Fruit fly (Drosophila melanogaster) whole organism, embryonic: ENCODE data around the gene mxc.

Experiments
- Ada2b ChIP-seq: fragments of 200-800 bp; sonication (Bioruptor generic); IDR thresholded peaks from 2 replicates; pipeline ENCODE4 v1.3.6; 2022; ENCODE audit warnings: missing biosample characterization, missing genetic modification characterization
- Bdp1 ChIP-seq: fragments of 200-800 bp; sonication (Bioruptor generic); optimal IDR thresholded peaks from 3 replicates; lab custom pipeline; 2016; ENCODE audit warnings: missing biosample characterization, missing genetic modification characterization
- CG10267 ChIP-seq: fragments of 200-800 bp; sonication (Bioruptor generic); optimal IDR thresholded peaks from 2 replicates; lab custom pipeline; 2018; ENCODE audit warnings: missing biosample characterization, mild to moderate bottlenecking, missing genetic modification characterization, moderate library complexity
- CG10462 ChIP-seq: fragments of 200-800 bp; sonication (Bioruptor generic); optimal IDR thresholded peaks from 2 replicates; lab custom pipeline; 2016; ENCODE audit warnings: missing biosample characterization, missing genetic modification characterization
- CG10543 ChIP-seq: fragments of 200-800 bp; sonication (Bioruptor generic); optimal IDR thresholded peaks from 3 replicates; lab custom pipeline; 2017; ENCODE audit warnings: missing biosample characterization, mild to moderate bottlenecking, missing genetic modification characterization, moderate library complexity
- CG10979 ChIP-seq: fragments of 200-800 bp; sonication (Bioruptor generic); optimal IDR thresholded peaks from 2 replicates; lab custom pipeline; 2018; ENCODE audit warnings: missing biosample characterization, mild to moderate bottlenecking, missing genetic modification characterization, moderate library complexity
- CG11247 ChIP-seq: fragments of 200-800 bp; sonication (Bioruptor generic); IDR thresholded peaks from 2 replicates; pipeline ENCODE4 v1.3.6; 2022; ENCODE audit warnings: missing biosample characterization, missing genetic modification characterization
- CG12104 ChIP-seq: fragments of 200-800 bp; sonication (Bioruptor generic); optimal IDR thresholded peaks from 3 replicates; lab custom pipeline; 2016; ENCODE audit warnings: missing biosample characterization, missing genetic modification characterization
- CG13775 ChIP-seq: fragments of 200-800 bp; sonication (Bioruptor generic); optimal IDR thresholded peaks from 3 replicates; lab custom pipeline; 2017; ENCODE audit warnings: missing biosample characterization, mild to moderate bottlenecking, missing genetic modification characterization
- CG1647 ChIP-seq: fragments of 200-800 bp; sonication (Bioruptor generic); optimal IDR thresholded peaks from 3 replicates; lab custom pipeline; 2016; ENCODE audit warnings: missing biosample characterization, missing genetic modification characterization
- CG16863 ChIP-seq: fragments of 200-800 bp; sonication (Bioruptor generic); optimal IDR thresholded peaks from 3 replicates; lab custom pipeline; 2016; ENCODE audit warnings: missing biosample characterization, missing genetic modification characterization
- CG17829 ChIP-seq: fragments of 200-800 bp; optimal IDR thresholded peaks from 2 replicates; lab custom pipeline; 2019; ENCODE audit warnings: missing biosample characterization, mild to moderate bottlenecking, missing genetic modification characterization, moderate library complexity
- CG30403 ChIP-seq: fragments of 200-800 bp; sonication (Bioruptor generic); optimal IDR thresholded peaks from 3 replicates; lab custom pipeline; 2016; ENCODE audit warnings: missing biosample characterization, missing genetic modification characterization
- CG30431 ChIP-seq: fragments of 200-800 bp; sonication (Bioruptor generic); optimal IDR thresholded peaks from 2 replicates; lab custom pipeline; 2017; ENCODE audit warnings: missing biosample characterization, missing genetic modification characterization
- CG31441 ChIP-seq: fragments of 200-800 bp; sonication (Bioruptor generic); IDR thresholded peaks from 2 replicates; pipeline ENCODE4 v1.3.6; 2022; ENCODE audit warnings: missing biosample characterization, missing genetic modification characterization
- CG32767 ChIP-seq: fragments of 200-800 bp; sonication (Bioruptor generic); IDR thresholded peaks from 2 replicates; pipeline ENCODE4 v1.3.6; 2022; ENCODE audit warnings: missing biosample characterization, missing genetic modification characterization
- CG3726 ChIP-seq: fragments of 200-800 bp; sonication (Bioruptor generic); IDR thresholded peaks from 3 replicates; pipeline ENCODE4, ENCODE4 v1.3.6; 2022; ENCODE audit warnings: missing biosample characterization, missing genetic modification characterization
- CG4328 ChIP-seq: fragments of 200-800 bp; sonication (Bioruptor generic); optimal IDR thresholded peaks from 3 replicates; lab custom pipeline; 2017; ENCODE audit warnings: missing biosample characterization, missing genetic modification reagents, missing genetic modification characterization
- CG4617 ChIP-seq: fragments of 200-800 bp; sonication (Bioruptor generic); optimal IDR thresholded peaks from 3 replicates; lab custom pipeline; 2016; ENCODE audit warnings: missing biosample characterization, missing genetic modification characterization, borderline replicate concordance
- CG5245 ChIP-seq: fragments of 200-800 bp; sonication (Bioruptor generic); optimal IDR thresholded peaks from 3 replicates; lab custom pipeline; 2016; ENCODE audit warnings: missing biosample characterization, missing genetic modification characterization
- CG7963 ChIP-seq: fragments of 200-800 bp; sonication (Bioruptor generic); IDR thresholded peaks from 3 replicates; pipeline ENCODE4 v1.3.6; 2022; ENCODE audit warnings: missing biosample characterization, missing genetic modification characterization; ENCODE audit not compliant: partially characterized antibody
- CG8478 ChIP-seq: fragments of >200 bp; optimal IDR thresholded peaks from 2 replicates; lab custom pipeline; 2018
- CG9437 ChIP-seq: fragments of 200-800 bp; sonication (Bioruptor generic); optimal IDR thresholded peaks from 2 replicates; lab custom pipeline; 2018; ENCODE audit warnings: missing biosample characterization, mild to moderate bottlenecking, missing genetic modification characterization
- CG9727 ChIP-seq: fragments of 200-800 bp; sonication (Bioruptor generic); optimal IDR thresholded peaks from 3 replicates; lab custom pipeline; 2017; ENCODE audit warnings: missing biosample characterization, mild to moderate bottlenecking, missing genetic modification characterization
- D ChIP-seq, 2 experiments: fragments of 200-800 bp in 1 of 2; fragments of >200 bp in 1 of 2; sonication (Bioruptor generic) in 1 of 2; optimal IDR thresholded peaks; 2 replicates in 1 of 2; 3 replicates in 1 of 2; lab custom pipeline; 2017; ENCODE audit warnings: mild to moderate bottlenecking in 1 of 2, missing biosample characterization in 1 of 2, missing genetic modification characterization in 1 of 2, missing genetic modification reagents in 1 of 2
- Dref ChIP-seq: fragments of 200-800 bp; sonication (Bioruptor generic); IDR thresholded peaks from 2 replicates; pipeline ENCODE4 v1.3.6; 2022; ENCODE audit warnings: missing biosample characterization, missing genetic modification characterization
- HLH54F ChIP-seq: fragments of 200-800 bp; sonication (Bioruptor generic); optimal IDR thresholded peaks from 3 replicates; lab custom pipeline; 2016; ENCODE audit warnings: missing biosample characterization, missing genetic modification characterization
- Hr51 ChIP-seq, 2 experiments: fragments of 200-800 bp; sonication (Bioruptor generic); optimal IDR thresholded peaks; 2 replicates in 1 of 2; 3 replicates in 1 of 2; lab custom pipeline; 2016 to 2018; ENCODE audit warnings: missing biosample characterization in 2 of 2, missing genetic modification characterization in 2 of 2, mild to moderate bottlenecking in 1 of 2, moderate library complexity in 1 of 2
- Max ChIP-seq: fragments of 200-800 bp; sonication (Bioruptor generic); optimal IDR thresholded peaks from 2 replicates; lab custom pipeline; 2016; ENCODE audit warnings: missing biosample characterization, mild to moderate bottlenecking, missing genetic modification characterization
- Nf-YB ChIP-seq: fragments of 200-800 bp; sonication (Bioruptor generic); optimal IDR thresholded peaks from 3 replicates; lab custom pipeline; 2019; ENCODE audit warnings: missing biosample characterization, mild to moderate bottlenecking, missing genetic modification characterization, moderate library complexity
- Optix ChIP-seq: fragments of 200-800 bp; sonication (Bioruptor generic); IDR thresholded peaks from 3 replicates; pipeline ENCODE4 v1.3.6; 2022; ENCODE audit warnings: missing biosample characterization, missing genetic modification characterization
- Ptx1 ChIP-seq: fragments of 200-800 bp; sonication (Bioruptor generic); IDR thresholded peaks from 2 replicates; pipeline ENCODE4 v1.3.6; 2022; ENCODE audit warnings: missing biosample characterization, missing genetic modification characterization
- ab ChIP-seq: fragments of 200-800 bp; sonication (Bioruptor generic); optimal IDR thresholded peaks from 2 replicates; lab custom pipeline; 2016; ENCODE audit warnings: missing biosample characterization, missing genetic modification characterization
- dm ChIP-seq: fragments of 200-800 bp; sonication (Bioruptor generic); optimal IDR thresholded peaks from 3 replicates; lab custom pipeline; 2016; ENCODE audit warnings: missing biosample characterization, missing genetic modification characterization
- emc ChIP-seq: fragments of 200-800 bp; sonication (Bioruptor generic); optimal IDR thresholded peaks from 2 replicates; lab custom pipeline; 2016; ENCODE audit warnings: missing biosample characterization, missing genetic modification characterization
- en ChIP-seq: fragments of 200-800 bp; sonication (Bioruptor generic); optimal IDR thresholded peaks from 2 replicates; lab custom pipeline; 2016; ENCODE audit warnings: missing biosample characterization, missing genetic modification characterization
- exex ChIP-seq: fragments of 200-800 bp; sonication (Bioruptor generic); optimal IDR thresholded peaks from 4 replicates; lab custom pipeline; 2018; ENCODE audit warnings: missing biosample characterization, mild to moderate bottlenecking, missing genetic modification characterization, moderate library complexity
- fu2 ChIP-seq: fragments of 200-800 bp; sonication (Bioruptor generic); optimal IDR thresholded peaks from 2 replicates; lab custom pipeline; 2016; ENCODE audit warnings: missing biosample characterization, missing genetic modification characterization
- hkb ChIP-seq, 2 experiments: fragments of 200-800 bp in 1 of 2; fragments of >200 bp in 1 of 2; sonication (Bioruptor generic) in 1 of 2; IDR thresholded peaks in 1 of 2; optimal IDR thresholded peaks in 1 of 2; 2 replicates each; pipeline versions ENCODE4 v1.3.6 to Lab custom; 2017 to 2022; ENCODE audit warnings: missing biosample characterization in 1 of 2, missing genetic modification characterization in 1 of 2
- inv ChIP-seq: fragments of 200-800 bp; sonication (Bioruptor generic); IDR thresholded peaks from 2 replicates; pipeline ENCODE4 v1.3.6; 2022; ENCODE audit warnings: missing biosample characterization, missing genetic modification characterization; ENCODE audit not compliant: partially characterized antibody
- jigr1 ChIP-seq: fragments of 200-800 bp; sonication (Bioruptor generic); IDR thresholded peaks from 3 replicates; pipeline ENCODE4 v1.3.6; 2022; ENCODE audit warnings: missing biosample characterization, missing genetic modification characterization
- lab ChIP-seq: fragments of 200-800 bp; sonication (Bioruptor generic); optimal IDR thresholded peaks from 3 replicates; lab custom pipeline; 2017; ENCODE audit warnings: missing biosample characterization, missing genetic modification characterization, mild to moderate bottlenecking, moderate library complexity, missing genetic modification reagents
- nerfin-1 ChIP-seq: fragments of 200-800 bp; sonication (Bioruptor generic); optimal IDR thresholded peaks from 3 replicates; lab custom pipeline; 2019; ENCODE audit warnings: missing biosample characterization, mild to moderate bottlenecking, missing genetic modification characterization, moderate library complexity
- p53 ChIP-seq: fragments of 200-800 bp; sonication (Bioruptor generic); optimal IDR thresholded peaks from 2 replicates; lab custom pipeline; 2016; ENCODE audit warnings: missing biosample characterization, missing genetic modification characterization
- pita ChIP-seq: fragments of 200-800 bp; sonication (Bioruptor generic); optimal IDR thresholded peaks from 2 replicates; lab custom pipeline; 2017; ENCODE audit warnings: missing biosample characterization, mild to moderate bottlenecking, missing genetic modification characterization
- rib ChIP-seq: fragments of 200-800 bp; sonication (Bioruptor generic); IDR thresholded peaks from 2 replicates; pipeline ENCODE4 v1.3.6; 2022; ENCODE audit warnings: missing biosample characterization, missing genetic modification characterization
- slou ChIP-seq: fragments of 200-800 bp; sonication (Bioruptor generic); optimal IDR thresholded peaks from 3 replicates; lab custom pipeline; 2016; ENCODE audit warnings: missing biosample characterization, missing genetic modification characterization
- stc ChIP-seq: fragments of 200-800 bp; sonication (Bioruptor generic); IDR thresholded peaks from 2 replicates; pipeline ENCODE4 v1.3.6; 2022; ENCODE audit warnings: missing biosample characterization, missing genetic modification characterization
- tin ChIP-seq: fragments of 200-800 bp; sonication (Bioruptor generic); optimal IDR thresholded peaks from 3 replicates; lab custom pipeline; 2016; ENCODE audit warnings: missing biosample characterization, missing genetic modification characterization
- yki ChIP-seq: fragments of >200 bp; optimal IDR thresholded peaks from 3 replicates; lab custom pipeline; 2018

The mxc gene

DNA sequence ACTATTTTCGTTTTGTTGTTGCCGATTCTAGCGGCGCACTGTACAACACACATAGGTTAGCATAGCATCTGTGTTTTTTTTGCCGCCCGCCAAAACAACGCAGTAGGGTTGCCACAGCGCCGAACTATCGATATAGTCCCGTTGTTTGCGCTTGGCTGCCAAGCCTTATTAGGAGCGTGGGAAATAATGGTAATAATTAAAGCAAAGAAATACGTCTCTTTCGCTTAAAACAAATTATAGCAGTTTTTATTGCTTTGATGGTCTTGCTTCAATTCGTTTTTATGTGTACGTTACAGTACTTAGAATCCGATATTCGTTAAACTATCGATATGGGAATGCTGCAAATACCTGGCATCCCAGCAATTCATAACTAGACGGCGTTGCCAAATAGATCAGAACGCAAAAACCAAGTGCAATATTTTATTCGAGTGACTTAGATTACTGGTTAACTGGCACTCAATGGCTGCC is at the start of gene mxc, which contains the start of gene Larp7 (continued):
- TF ChIP-seq CG12104 (GFP tag; lab: Kevin White, UChicago) (peak; percentile 35), rib (peak; percentile 38; the same call in 1 of the 2 replicates), slou (no peak), ab (GFP tag; lab: Kevin White, UChicago) (no peak), yki (lab: Kevin White, UChicago) (no peak), p53 (GFP tag; lab: Kevin White, UChicago) (no peak), CG13775 (peak; percentile 61), en (GFP tag; lab: Kevin White, UChicago) (no peak), CG5245 (GFP tag; lab: Kevin White, UChicago) (peak; percentile 8), CG8478 (lab: Kevin White, UChicago) (no peak), D (optimal IDR thresholded peaks at IDR 0.05; lab: Kevin White, UChicago) (no peak), D (GFP tag; optimal IDR thresholded peaks at IDR 0.05; lab: Kevin White, UChicago) (no peak), CG7963 (GFP tag; lab: Robert Waterston, UW) (no peak), Ada2b (GFP tag; lab: Robert Waterston, UW) (no peak), Hr51 (GFP tag; optimal IDR thresholded peaks at IDR 0.05; lab: Kevin White, UChicago) (peak in 1 of 2 experiments; percentile 42), tin (GFP tag; lab: Kevin White, UChicago) (peak; percentile 63), CG10979 (peak; percentile 27), Max (GFP tag; lab: Kevin White, UChicago) (peak; percentile 68), CG3726 (GFP tag; lab: Robert Waterston, UW) (no peak), CG10543 (GFP tag; lab: Kevin White, UChicago) (peak; percentile 54), Optix (GFP tag; lab: Robert Waterston, UW) (peak; percentile 32; the same call in 1 of the 3 replicates), Nf-YB (peak; percentile 2), CG10462 (GFP tag; lab: Kevin White, UChicago) (peak; percentile 32), hkb (optimal IDR thresholded peaks at IDR 0.05; lab: Kevin White, UChicago) (peak; percentile 84), hkb (GFP tag; IDR thresholded peaks at IDR 0.05; lab: Robert Waterston, UW) (no peak; the same call in 1 of the 2 replicates), fu2 (GFP tag; lab: Kevin White, UChicago) (peak; percentile 72), lab (GFP tag; lab: Kevin White, UChicago) (no peak), pita (no peak), inv (peak; percentile 88), CG16863 (peak; percentile 33), HLH54F (GFP tag; lab: Kevin White, UChicago) (peak; percentile 79), CG4328 (GFP tag; lab: Kevin White, UChicago) (no peak), Dref (GFP tag; lab: Robert Waterston, UW) (peak; percentile 56), CG30431 (GFP tag; lab: Kevin White, UChicago) (no peak), stc (peak; percentile 16; the same call in 1 of the 2 replicates), jigr1 (GFP tag; lab: Robert Waterston, UW) (0 out of 3 replicates have a peak, but pooled peaks have one; percentile 15), CG9727 (peak; percentile 61), Ptx1 (GFP tag; lab: Robert Waterston, UW) (peak; percentile 55; the same call in 1 of the 2 replicates), CG32767 (no peak), Bdp1 (GFP tag; lab: Kevin White, UChicago) (peak; percentile 46), exex (no peak), CG31441 (GFP tag; lab: Robert Waterston, UW) (no peak), CG4617 (GFP tag; lab: Kevin White, UChicago) (peak; percentile 77), CG1647 (GFP tag; lab: Kevin White, UChicago) (peak; percentile 21), CG10267 (tag; lab: Kevin White, UChicago) (peak; percentile 80), CG17829 (tag; lab: Kevin White, UChicago) (peak; percentile 59), dm (GFP tag; lab: Kevin White, UChicago) (peak; percentile 76), CG11247 (GFP tag; lab: Robert Waterston, UW) (0 out of 2 replicates have a peak, but pooled peaks have one; percentile 20), CG9437 (GFP tag; lab: Kevin White, UChicago) (peak; percentile 44), emc (GFP tag; lab: Kevin White, UChicago) (no peak), nerfin-1 (tag; lab: Kevin White, UChicago) (peak; percentile 47), CG30403 (GFP tag; lab: Kevin White, UChicago) (peak; percentile 72)
